Worm (Caenorhabditis elegans): ENCODE data around the gene srw-108.

srw-108 gene

ce11 chrV:519445-519844, 8.3 kb upstream of the srw-108 start, which contains the start of gene nhr-210:
Gene nhr-210 (minus strand): TSS chrV:519545.
- TF ChIP-seq unc-62 (GFP tag; optimal IDR thresholded peaks at IDR 0.05) = no peak

DNA sequence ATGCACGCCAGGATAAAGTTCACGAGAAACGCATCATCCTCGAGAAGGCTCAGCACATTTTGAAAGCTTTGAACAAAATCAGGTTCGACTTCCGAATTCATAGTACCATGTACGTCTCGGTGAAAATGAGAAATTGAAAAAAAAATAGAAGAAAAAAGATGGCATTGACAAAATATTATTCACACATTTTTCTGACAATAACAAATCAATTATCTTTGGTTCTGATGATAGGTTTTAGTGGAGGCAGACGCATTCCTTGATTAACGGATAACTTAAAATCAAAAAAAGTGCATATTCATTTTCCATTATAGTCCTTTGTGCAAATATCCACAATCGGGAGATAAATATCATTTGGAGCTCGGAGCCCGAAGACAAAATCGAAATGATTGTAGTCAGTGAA, 6.2 kb upstream of the srw-108 start, which contains the start of gene srw-107:
TSS of gene srw-107 (minus strand) at position 101 of the 400 bp plus-strand sequence.
- TF ChIP-seq unc-62 (GFP tag; optimal IDR thresholded peaks at IDR 0.05) = no peak

DNA sequence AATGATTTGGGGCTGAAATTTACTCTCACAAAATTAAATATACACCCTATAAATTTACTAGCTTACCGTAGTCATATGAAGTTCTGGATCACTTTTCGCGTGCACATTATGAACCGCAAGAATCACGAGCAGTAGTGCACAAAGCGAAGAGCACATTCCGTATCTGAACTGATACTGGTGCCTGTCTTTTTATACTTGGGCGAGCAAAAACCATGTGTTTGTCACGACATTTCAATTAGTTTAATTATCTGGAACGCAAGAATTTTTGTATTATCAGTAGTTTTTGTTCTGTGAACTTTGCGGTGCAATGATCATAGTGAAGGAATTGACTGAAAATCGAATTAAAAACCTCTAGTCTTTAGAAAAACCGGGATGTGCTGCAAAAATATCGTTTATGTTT, 3.6 kb upstream of the srw-108 start, which contains the start of gene lipl-3:
TSS of gene lipl-3 (minus strand) at position 161 of the 400 bp plus-strand sequence.
- no peak for TF ChIP-seq unc-62 (GFP tag; optimal IDR thresholded peaks at IDR 0.05)

ce11 chrV:525040-525439, 2.7 kb upstream of the srw-108 start, which contains the start of gene R11G11.16:
Gene R11G11.16 (minus strand): TSS chrV:525140.
- TF ChIP-seq unc-62 (GFP tag; optimal IDR thresholded peaks at IDR 0.05) = no peak

ce11 chrV:532046-532445, 4.3 kb downstream of the srw-108 start, which contains the start of gene nhr-58:
Gene nhr-58 (plus strand): TSS chrV:532259.
- TF ChIP-seq unc-62 (GFP tag; optimal IDR thresholded peaks at IDR 0.05) = no peak

DNA sequence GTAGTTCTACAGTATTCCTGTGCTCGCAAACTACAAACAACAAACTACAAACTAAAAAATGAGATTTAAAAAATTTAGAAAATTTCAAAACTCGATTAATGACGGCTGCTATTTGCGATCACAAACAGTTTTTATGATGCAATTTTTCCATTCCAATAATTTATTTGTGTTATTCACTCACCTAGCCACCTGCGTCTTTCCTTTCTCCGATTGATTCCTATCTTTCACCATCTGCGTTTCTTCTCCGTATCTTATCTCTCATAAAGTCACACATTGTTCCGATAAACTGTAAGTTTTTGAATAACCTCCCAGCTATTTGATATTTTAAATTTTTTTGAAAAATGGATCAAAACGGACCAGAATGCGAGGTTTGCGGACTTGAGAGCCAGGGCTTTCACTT, 6.5 kb downstream of the srw-108 start, which contains the start of gene nhr-132:
TSS of gene nhr-132 (plus strand) at position 271 of the 400 bp plus-strand sequence.
- no peak for TF ChIP-seq unc-62 (GFP tag; optimal IDR thresholded peaks at IDR 0.05)

- no peak for TF ChIP-seq unc-62 (GFP tag; optimal IDR thresholded peaks at IDR 0.05)
Measured at ce11 chrV:536571-536970, 8.9 kb downstream of the srw-108 start, which contains the start of gene C14C6.5. Gene C14C6.5 (plus strand): TSS chrV:536628.

ce11 chrV:539040-539510, 11.4 kb downstream of the srw-108 start, which contains the start of gene nhr-155:
Gene nhr-155 (plus strand): TSS chrV:539460.
- TF ChIP-seq unc-62 (GFP tag; optimal IDR thresholded peaks at IDR 0.05) = no peak

- no peak for TF ChIP-seq unc-62 (GFP tag; optimal IDR thresholded peaks at IDR 0.05)
Measured at ce11 chrV:541470-541869, 13.8 kb downstream of the srw-108 start.

DNA sequence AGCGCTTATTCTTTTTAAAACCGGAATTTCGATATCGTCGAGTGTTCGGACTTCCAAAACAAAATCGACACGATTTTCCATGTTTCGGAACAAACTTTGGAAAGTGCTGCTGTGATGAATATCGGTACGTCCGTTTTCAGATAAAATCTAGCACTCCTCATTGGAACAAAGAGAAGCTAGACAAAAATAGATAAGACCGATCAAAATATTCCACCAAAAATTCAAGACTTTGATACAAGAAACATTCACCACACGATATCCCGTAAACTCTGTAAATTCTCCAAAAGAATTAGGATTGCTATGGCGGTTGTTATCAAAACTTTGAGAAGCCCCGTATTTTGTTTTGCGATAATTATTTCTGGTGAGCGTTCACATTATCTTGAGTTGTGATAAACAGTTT, 15.5 kb downstream of the srw-108 start, which contains the start of gene C14C6.3:
TSS of gene C14C6.3 (plus strand) at position 301 of the 400 bp plus-strand sequence.
- TF ChIP-seq unc-62 (GFP tag; optimal IDR thresholded peaks at IDR 0.05) = no peak

ce11 chrV:547980-548379, 20.3 kb downstream of the srw-108 start, which contains the start of gene C14C6.6:
Gene C14C6.6 (minus strand): TSS chrV:548080.
- no peak for TF ChIP-seq unc-62 (GFP tag; optimal IDR thresholded peaks at IDR 0.05)

- no peak for TF ChIP-seq unc-62 (GFP tag; optimal IDR thresholded peaks at IDR 0.05)
Measured at ce11 chrV:552406-552805, 24.7 kb downstream of the srw-108 start.

- TF ChIP-seq unc-62 (GFP tag; optimal IDR thresholded peaks at IDR 0.05) = no peak
Measured at ce11 chrV:553067-553466, 25.4 kb downstream of the srw-108 start, which contains the start of gene C14C6.8. Gene C14C6.8 (minus strand): TSS chrV:553167.

DNA sequence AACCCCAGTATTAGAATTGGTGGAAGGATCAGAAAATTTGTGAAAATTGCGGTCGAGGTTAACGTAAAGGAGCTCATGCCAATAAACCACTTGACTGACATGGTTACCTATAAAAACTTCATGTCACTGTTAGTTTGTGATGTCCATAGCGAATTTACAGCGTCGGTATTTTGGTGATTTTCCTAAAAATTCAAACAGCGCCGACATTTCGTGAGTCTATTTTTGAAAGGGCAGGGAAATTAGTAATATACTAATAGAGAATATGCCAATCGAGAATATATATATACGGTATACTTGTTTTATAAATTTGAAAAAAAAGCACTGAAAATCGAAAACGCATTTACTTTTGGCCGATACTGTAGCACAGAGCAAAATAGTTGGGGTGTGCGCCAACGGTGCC, 28.4 kb downstream of the srw-108 start, which contains the start of gene srx-8:
TSS of gene srx-8 (minus strand) at position 101 of the 400 bp plus-strand sequence.
- no peak for TF ChIP-seq unc-62 (GFP tag; optimal IDR thresholded peaks at IDR 0.05)

- TF ChIP-seq unc-62 (GFP tag; optimal IDR thresholded peaks at IDR 0.05) = no peak
Measured at ce11 chrV:559940-560339, 32.2 kb downstream of the srw-108 start, which contains the start of gene srx-7. Gene srx-7 (plus strand): TSS chrV:560195.

- no peak for TF ChIP-seq unc-62 (GFP tag; optimal IDR thresholded peaks at IDR 0.05)
Measured at ce11 chrV:562834-563233, 35.1 kb downstream of the srw-108 start, which contains the start of gene C14C6.2. Gene C14C6.2 (plus strand): TSS chrV:563134.

DNA sequence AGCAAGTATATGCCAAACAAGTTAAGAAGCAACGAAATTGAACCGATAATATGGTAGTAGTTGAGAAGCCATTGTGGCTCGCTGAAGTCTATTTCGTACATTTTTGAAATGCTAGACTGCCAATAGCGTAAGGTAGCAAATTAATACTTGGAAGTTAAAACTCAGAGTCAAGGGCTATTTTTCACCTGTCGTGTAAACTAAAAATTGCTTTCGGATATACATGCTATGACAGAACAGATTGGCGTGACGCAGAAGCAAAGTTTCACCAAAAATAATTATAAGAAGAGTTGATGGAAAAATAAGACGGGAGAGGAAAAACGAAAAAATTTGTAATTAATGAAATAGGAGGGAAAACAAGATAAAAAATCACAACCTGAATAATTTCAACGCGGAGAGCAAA, 38.3 kb downstream of the srw-108 start, which contains the start of gene sri-73:
TSS of gene sri-73 (minus strand) at position 101 of the 400 bp plus-strand sequence.
- no peak for TF ChIP-seq unc-62 (GFP tag; optimal IDR thresholded peaks at IDR 0.05)

Data from whole organism, dauer.